Worm (Caenorhabditis elegans) whole organism, L2 larva: Measurements from ENCODE around the gene H19J13.2.

ENCODE experiments used
- ZK546.5 ChIP-seq: sonication (generic microtip); optimal IDR thresholded peaks from 2 replicates; lab custom pipeline; 2017; ENCODE audit warnings: missing biosample characterization, missing genetic modification characterization
- dmd-4 ChIP-seq: sonication (generic microtip); optimal IDR thresholded peaks from 2 replicates; lab custom pipeline; 2017; ENCODE audit warnings: missing biosample characterization, missing genetic modification characterization
- lin-11 ChIP-seq: fragments of 150-350 bp; sonication (generic microtip); optimal IDR thresholded peaks from 2 replicates; lab custom pipeline; 2014; ENCODE audit warnings: missing biosample characterization, missing genetic modification characterization, inconsistent platforms, mixed read lengths
- mdl-1 ChIP-seq, 2 experiments: fragments of 150-350 bp in 1 of 2; sonication (generic microtip) in 1 of 2; optimal IDR thresholded peaks; 2 replicates each; lab custom pipeline; 2017; ENCODE audit warnings: missing biosample characterization in 2 of 2, missing genetic modification characterization in 2 of 2
- nhr-11 ChIP-seq: fragments of 150-350 bp; optimal IDR thresholded peaks from 2 replicates; lab custom pipeline; 2014; ENCODE audit warnings: missing biosample characterization, missing genetic modification characterization
- nhr-6 ChIP-seq: fragments of 150-350 bp; optimal IDR thresholded peaks from 2 replicates; lab custom pipeline; 2014; ENCODE audit warnings: missing biosample characterization, missing genetic modification characterization
- skn-1 ChIP-seq: sonication (generic microtip); optimal IDR thresholded peaks from 2 replicates; lab custom pipeline; 2017; ENCODE audit warnings: missing biosample characterization, missing genetic modification characterization
- unc-39 ChIP-seq: fragments of 150-350 bp; optimal IDR thresholded peaks from 2 replicates; lab custom pipeline; 2014; ENCODE audit warnings: missing biosample characterization, missing genetic modification characterization
- unc-55 ChIP-seq: fragments of 150-350 bp; sonication (generic microtip); optimal IDR thresholded peaks from 3 replicates; lab custom pipeline; 2014; ENCODE audit warnings: missing biosample characterization, missing genetic modification reagents, missing genetic modification characterization

DNA sequence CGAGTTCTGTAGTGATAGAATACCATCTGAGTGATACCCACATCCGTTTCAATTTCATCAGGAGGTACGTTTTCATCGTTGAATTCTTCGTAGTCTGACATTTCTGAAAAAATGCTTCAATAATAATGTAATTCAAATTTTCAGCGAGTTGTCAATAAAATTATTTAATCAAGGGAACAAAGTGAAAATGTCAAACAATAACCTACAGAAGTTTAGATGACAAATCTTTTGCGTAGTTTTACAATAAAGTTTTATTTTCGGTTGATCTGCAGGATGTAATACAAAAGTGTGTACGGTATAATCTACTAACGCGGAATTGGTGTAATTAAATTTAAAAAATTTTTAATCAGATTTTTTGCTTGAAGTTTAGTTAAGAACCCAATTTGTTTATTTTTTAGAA lies 14.5 kb upstream of the H19J13.2 start, which contains the start of gene C04B4.5:
- TF ChIP-seq unc-39 (tag; lab: Kevin White, UChicago) (no peak), mdl-1 (tag; optimal IDR thresholded peaks at IDR 0.05; lab: Kevin White, UChicago) (no peak), unc-55 (GFP tag; lab: Kevin White, UChicago) (no peak), nhr-6 (tag; lab: Kevin White, UChicago) (no peak), ZK546.5 (tag; lab: Kevin White, UChicago) (no peak), dmd-4 (no peak), lin-11 (no peak), nhr-11 (tag; lab: Kevin White, UChicago) (no peak), skn-1 (tag; lab: Kevin White, UChicago) (no peak)
